Fruit fly (Drosophila melanogaster): ENCODE data around the gene CG9270.

DNA sequence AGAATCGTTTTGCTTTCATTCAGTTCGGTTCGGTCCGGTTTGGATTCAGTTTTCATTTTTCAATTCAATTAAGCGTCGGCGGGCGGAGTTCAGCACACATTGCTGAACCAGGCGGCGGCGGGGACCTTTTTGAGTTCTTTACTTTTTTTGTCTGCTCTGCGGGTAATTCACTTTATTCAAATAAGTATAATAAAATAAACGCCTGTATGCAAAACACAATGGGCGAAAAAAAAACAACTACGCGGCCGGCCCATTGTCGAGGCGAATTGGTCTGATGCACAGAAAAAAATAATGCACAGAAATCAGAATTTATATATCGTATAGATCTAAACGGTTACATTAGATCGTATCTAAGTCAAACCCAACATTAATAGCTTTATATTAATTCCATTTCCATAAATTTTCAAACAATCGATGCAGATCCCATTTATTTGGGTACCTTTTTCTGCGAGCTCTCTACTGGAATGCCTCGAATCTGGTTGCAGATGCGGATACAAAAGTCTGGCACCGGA lies 21.1 kb downstream of the CG9270 start:
- TF ChIP-seq psq (optimal IDR thresholded peaks at IDR 0.05) (no peak), CG8478 (optimal IDR thresholded peaks at IDR 0.05) (no peak), Dll (optimal IDR thresholded peaks at IDR 0.05) (no peak), usp (GFP tag; optimal IDR thresholded peaks at IDR 0.05) (no peak)

All from whole organism.